Worm (Caenorhabditis elegans): ENCODE measurements around the gene F28C1.1.

- no peak for TF ChIP-seq tab-1 (GFP tag; IDR thresholded peaks at IDR 0.05)
- TF ChIP-seq flt-1 (GFP tag; IDR thresholded peaks at IDR 0.05): no peak
- TF ChIP-seq ztf-23 (GFP tag; IDR thresholded peaks at IDR 0.05): no peak
- TF ChIP-seq ztf-29 (GFP tag; IDR thresholded peaks at IDR 0.05): no peak
Measured at ce11 chrV:12497725-12498263, 47.2 kb downstream of the F28C1.1 start, which contains the start of the genes W04D2.4 and rbm-25.

Measured in whole organism, midembryonic.